ENCODE assay signal across 1 fruit fly cellular context in genomic region chr3L:681793-682369, dm6.
A peak's percentile ranks its signal among the peaks of the same experiment; 100 is the strongest.
TF ChIP-seq lines count a peak whose summit lies in the region.

No protein-coding gene starts in this region.

TF ChIP-seq in whole organism, embryonic, 481 proteins besides CTCF, POLR2A, EP300 and RAD21 (continued from another document and continues in another):
- TF ChIP-seq CG17328 (GFP tag; IDR thresholded peaks at IDR 0.05; lab: Robert Waterston, UW) (peak; percentile 27), chif (GFP tag; optimal IDR thresholded peaks at IDR 0.05; lab: Kevin White, UChicago) (peak in 1 of 2 experiments; percentile 41), Dbx (GFP tag; IDR thresholded peaks at IDR 0.05; lab: Robert Waterston, UW) (peak; percentile 17; the same call in 1 of the 3 replicates), Mrtf (GFP tag; IDR thresholded peaks at IDR 0.05; lab: Robert Waterston, UW) (no peak), Eip74EF (GFP tag; optimal IDR thresholded peaks at IDR 0.05; lab: Kevin White, UChicago) (peak in 1 of 2 experiments; percentile 33), lab (GFP tag; optimal IDR thresholded peaks at IDR 0.05; lab: Kevin White, UChicago) (peak; percentile 80), lmd (GFP tag; IDR thresholded peaks at IDR 0.05; lab: Robert Waterston, UW) (0 out of 2 replicates have a peak, but pooled peaks have one; percentile 5), mirr (GFP tag; optimal IDR thresholded peaks at IDR 0.05; lab: Kevin White, UChicago) (peak; percentile 62), amos (GFP tag; IDR thresholded peaks at IDR 0.05; lab: Robert Waterston, UW; ENCODE audit: partially characterized antibody) (peak; percentile 16; the same call in 1 of the 2 replicates), da (GFP tag; optimal IDR thresholded peaks at IDR 0.05; lab: Kevin White, UChicago) (peak; percentile 7), CG2712 (tag; optimal IDR thresholded peaks at IDR 0.05; lab: Kevin White, UChicago) (peak; percentile 32), CG9437 (GFP tag; optimal IDR thresholded peaks at IDR 0.05; lab: Kevin White, UChicago) (peak; percentile 1), hb (GFP tag; IDR thresholded peaks at IDR 0.05; lab: Robert Waterston, UW; ENCODE audit: partially characterized antibody) (no peak), Gsc (GFP tag; IDR thresholded peaks at IDR 0.05; lab: Robert Waterston, UW) (no peak), phol (tag; optimal IDR thresholded peaks at IDR 0.05; lab: Kevin White, UChicago) (peak; percentile 20), NFAT (GFP tag; IDR thresholded peaks at IDR 0.05; lab: Robert Waterston, UW) (peak; percentile 32; the same call in 1 of the 2 replicates), Dll (GFP tag; IDR thresholded peaks at IDR 0.05; lab: Robert Waterston, UW; ENCODE audit: partially characterized antibody) (peak; percentile 41; the same call in 2 of the 4 replicates), kni (GFP tag; optimal IDR thresholded peaks at IDR 0.05; lab: Kevin White, UChicago) (peak; percentile 96), CG17361 (GFP tag; IDR thresholded peaks at IDR 0.05; lab: Robert Waterston, UW) (no peak), CG15269 (tag; optimal IDR thresholded peaks at IDR 0.05; lab: Kevin White, UChicago) (peak; percentile 4), HmgD (GFP tag; optimal IDR thresholded peaks at IDR 0.05; lab: Kevin White, UChicago) (peak; percentile 32), sens (GFP tag; lab: Kevin White, UChicago) (peak; percentile 89), CG3065 (GFP tag; optimal IDR thresholded peaks at IDR 0.05; lab: Kevin White, UChicago) (no peak), CHES-1-like (GFP tag; optimal IDR thresholded peaks at IDR 0.05; lab: Kevin White, UChicago) (peak; percentile 80), CG9876 (GFP tag; optimal IDR thresholded peaks at IDR 0.05; lab: Kevin White, UChicago) (no peak), mam (GFP tag; optimal IDR thresholded peaks at IDR 0.05; lab: Kevin White, UChicago) (peak; percentile 38), jigr1 (GFP tag; IDR thresholded peaks at IDR 0.05; lab: Robert Waterston, UW) (no peak), NfI (GFP tag; optimal IDR thresholded peaks at IDR 0.05; lab: Kevin White, UChicago) (peak; percentile 53), Elba2 (GFP tag; optimal IDR thresholded peaks at IDR 0.05; lab: Kevin White, UChicago) (peak; percentile 68), nom (GFP tag; optimal IDR thresholded peaks at IDR 0.05; lab: Kevin White, UChicago) (peak; percentile 20), CG7556 (GFP tag; optimal IDR thresholded peaks at IDR 0.05; lab: Kevin White, UChicago) (peak; percentile 30), Hey (tag; optimal IDR thresholded peaks at IDR 0.05; lab: Kevin White, UChicago) (peak; percentile 35), wdn (GFP tag; IDR thresholded peaks at IDR 0.05; lab: Robert Waterston, UW) (no peak), lola (GFP tag; optimal IDR thresholded peaks at IDR 0.05; lab: Kevin White, UChicago) (no peak), Opbp (GFP tag; IDR thresholded peaks at IDR 0.05; lab: Robert Waterston, UW; ENCODE audit: partially characterized antibody) (peak; percentile 46; the same call in 2 of the 3 replicates), CG13894 (tag; optimal IDR thresholded peaks at IDR 0.05; lab: Kevin White, UChicago) (peak; percentile 75), Max (GFP tag; optimal IDR thresholded peaks at IDR 0.05; lab: Kevin White, UChicago) (peak; percentile 27), kah (GFP tag; optimal IDR thresholded peaks at IDR 0.05; lab: Kevin White, UChicago) (peak; percentile 80), Asciz (GFP tag; optimal IDR thresholded peaks at IDR 0.05; lab: Kevin White, UChicago) (peak; percentile 39), CG1529 (GFP tag; optimal IDR thresholded peaks at IDR 0.05; lab: Kevin White, UChicago) (peak; percentile 41), crol (GFP tag; IDR thresholded peaks at IDR 0.05; lab: Robert Waterston, UW) (peak; percentile 34; the same call in 1 of the 2 replicates), en (GFP tag; optimal IDR thresholded peaks at IDR 0.05; lab: Kevin White, UChicago) (no peak), ap (GFP tag; IDR thresholded peaks at IDR 0.05; lab: Robert Waterston, UW) (no peak), Hr39 (optimal IDR thresholded peaks at IDR 0.05; lab: Kevin White, UChicago) (no peak), CG18599 (GFP tag; optimal IDR thresholded peaks at IDR 0.05; lab: Kevin White, UChicago) (peak; percentile 65), CG10431 (GFP tag; optimal IDR thresholded peaks at IDR 0.05; lab: Kevin White, UChicago) (peak; percentile 56), CoRest (tag; optimal IDR thresholded peaks at IDR 0.05; lab: Kevin White, UChicago) (peak; percentile 9), so (GFP tag; IDR thresholded peaks at IDR 0.05; lab: Robert Waterston, UW) (peak; percentile 40; the same call in 1 of the 3 replicates), insv (GFP tag; optimal IDR thresholded peaks at IDR 0.05; lab: Kevin White, UChicago) (peak in 1 of 2 experiments; percentile 54), CG12219 (GFP tag; optimal IDR thresholded peaks at IDR 0.05; lab: Kevin White, UChicago) (no peak), chinmo (GFP tag; IDR thresholded peaks at IDR 0.05; lab: Robert Waterston, UW; ENCODE audit: partially characterized antibody) (peak; percentile 46; the same call in 1 of the 4 replicates), eve (GFP tag; optimal IDR thresholded peaks at IDR 0.05; lab: Kevin White, UChicago) (no peak), Meics (GFP tag; optimal IDR thresholded peaks at IDR 0.05; lab: Kevin White, UChicago) (peak; percentile 38), CG10543 (GFP tag; optimal IDR thresholded peaks at IDR 0.05; lab: Kevin White, UChicago) (peak; percentile 67), CG3838 (GFP tag; optimal IDR thresholded peaks at IDR 0.05; lab: Kevin White, UChicago) (peak; percentile 93), CG8359 (GFP tag; optimal IDR thresholded peaks at IDR 0.05; lab: Kevin White, UChicago; ENCODE audit: borderline replicate concordance) (no peak), D19A (tag; optimal IDR thresholded peaks at IDR 0.05; lab: Kevin White, UChicago) (peak; percentile 7), toy (GFP tag; IDR thresholded peaks at IDR 0.05; lab: Robert Waterston, UW) (no peak), CG6272 (GFP tag; IDR thresholded peaks at IDR 0.05; lab: Robert Waterston, UW) (no peak), Oaz (GFP tag; IDR thresholded peaks at IDR 0.05; lab: Robert Waterston, UW) (no peak), Scr (GFP tag; IDR thresholded peaks at IDR 0.05; lab: Robert Waterston, UW; ENCODE audit: partially characterized antibody) (peak; percentile 47), H15 (GFP tag; IDR thresholded peaks at IDR 0.05; lab: Robert Waterston, UW) (no peak), dpn (GFP tag; optimal IDR thresholded peaks at IDR 0.05; lab: Kevin White, UChicago) (peak; percentile 32 to 43), sqz (GFP tag; optimal IDR thresholded peaks at IDR 0.05; lab: Kevin White, UChicago) (peak; percentile 44), ranshi (GFP tag; IDR thresholded peaks at IDR 0.05; lab: Robert Waterston, UW) (no peak; the same call in 1 of the 2 replicates), CG15514 (GFP tag; optimal IDR thresholded peaks at IDR 0.05; lab: Kevin White, UChicago) (peak; percentile 70), sima (GFP tag; optimal IDR thresholded peaks at IDR 0.05; lab: Kevin White, UChicago) (no peak), Hand (GFP tag; optimal IDR thresholded peaks at IDR 0.05; lab: Kevin White, UChicago) (no peak), Fer1 (GFP tag; optimal IDR thresholded peaks at IDR 0.05; lab: Kevin White, UChicago) (peak; percentile 62), Hr3 (GFP tag; optimal IDR thresholded peaks at IDR 0.05; lab: Kevin White, UChicago) (no peak), CG3281 (GFP tag; optimal IDR thresholded peaks at IDR 0.05; lab: Kevin White, UChicago) (peak; percentile 46), corto (GFP tag; optimal IDR thresholded peaks at IDR 0.05; lab: Kevin White, UChicago) (no peak), dan (GFP tag; IDR thresholded peaks at IDR 0.05; lab: Robert Waterston, UW) (no peak), sisA (GFP tag; IDR thresholded peaks at IDR 0.05; lab: Robert Waterston, UW) (no peak), CG12769 (tag; optimal IDR thresholded peaks at IDR 0.05; lab: Kevin White, UChicago) (peak; percentile 92), repo (GFP tag; optimal IDR thresholded peaks at IDR 0.05; lab: Kevin White, UChicago) (no peak), CG6854 (GFP tag; optimal IDR thresholded peaks at IDR 0.05; lab: Kevin White, UChicago) (no peak), chn (GFP tag; optimal IDR thresholded peaks at IDR 0.05; lab: Kevin White, UChicago) (peak; percentile 42), her (GFP tag; optimal IDR thresholded peaks at IDR 0.05; lab: Kevin White, UChicago) (no peak), tup (GFP tag; optimal IDR thresholded peaks at IDR 0.05; lab: Kevin White, UChicago) (no peak), inv (GFP tag; IDR thresholded peaks at IDR 0.05; lab: Robert Waterston, UW; ENCODE audit: partially characterized antibody) (no peak), CG11723 (GFP tag; optimal IDR thresholded peaks at IDR 0.05; lab: Kevin White, UChicago) (no peak), Lim3 (GFP tag; IDR thresholded peaks at IDR 0.05; lab: Robert Waterston, UW) (no peak), pros (GFP tag; optimal IDR thresholded peaks at IDR 0.05; lab: Kevin White, UChicago) (peak; percentile 73), Hmr (GFP tag; optimal IDR thresholded peaks at IDR 0.05; lab: Kevin White, UChicago) (peak; percentile 47), CG6813 (GFP tag; optimal IDR thresholded peaks at IDR 0.05; lab: Kevin White, UChicago) (peak; percentile 45), Deaf1 (tag; optimal IDR thresholded peaks at IDR 0.05; lab: Kevin White, UChicago) (peak; percentile 34), Chrac-16 (GFP tag; optimal IDR thresholded peaks at IDR 0.05; lab: Kevin White, UChicago) (peak; percentile 16), CG10267 (tag; optimal IDR thresholded peaks at IDR 0.05; lab: Kevin White, UChicago) (peak; percentile 97), CG43689 (GFP tag; IDR thresholded peaks at IDR 0.05; lab: Robert Waterston, UW) (no peak), Vsx1 (GFP tag; optimal IDR thresholded peaks at IDR 0.05; lab: Kevin White, UChicago) (peak; percentile 73), ro (GFP tag; IDR thresholded peaks at IDR 0.05; lab: Robert Waterston, UW) (no peak), CG2875 (GFP tag; optimal IDR thresholded peaks at IDR 0.05; lab: Kevin White, UChicago) (peak; percentile 25), onecut (GFP tag; IDR thresholded peaks at IDR 0.05; lab: Robert Waterston, UW) (no peak), bbx (GFP tag; IDR thresholded peaks at IDR 0.05; lab: Robert Waterston, UW; ENCODE audit: partially characterized antibody) (peak; percentile 64), sug (tag; optimal IDR thresholded peaks at IDR 0.05; lab: Kevin White, UChicago) (peak; percentile 74), bab2 (GFP tag; optimal IDR thresholded peaks at IDR 0.05; lab: Kevin White, UChicago) (peak; percentile 33), CG14710 (tag; optimal IDR thresholded peaks at IDR 0.05; lab: Kevin White, UChicago) (peak; percentile 45), z (GFP tag; IDR thresholded peaks at IDR 0.05; lab: Robert Waterston, UW) (peak; percentile 67; the same call in 2 of the 3 replicates), Atf6 (GFP tag; IDR thresholded peaks at IDR 0.05; lab: Robert Waterston, UW) (0 out of 2 replicates have a peak, but pooled peaks have one; percentile 33), gfzf (GFP tag; optimal IDR thresholded peaks at IDR 0.05; lab: Kevin White, UChicago) (peak; percentile 10), CG32772 (GFP tag; IDR thresholded peaks at IDR 0.05; lab: Robert Waterston, UW) (no peak), CG34224 (GFP tag; IDR thresholded peaks at IDR 0.05; lab: Robert Waterston, UW; ENCODE audit: partially characterized antibody) (peak; percentile 64), E2f1 (GFP tag; IDR thresholded peaks at IDR 0.05; lab: Robert Waterston, UW) (no peak), CG2678 (tag; optimal IDR thresholded peaks at IDR 0.05; lab: Kevin White, UChicago) (peak; percentile 47), CG9727 (GFP tag; optimal IDR thresholded peaks at IDR 0.05; lab: Kevin White, UChicago) (peak; percentile 19), dmrt99B (tag; optimal IDR thresholded peaks at IDR 0.05; lab: Kevin White, UChicago) (no peak), CkIIα-i1 (GFP tag; IDR thresholded peaks at IDR 0.05; lab: Robert Waterston, UW) (no peak), CG14441 (GFP tag; IDR thresholded peaks at IDR 0.05; lab: Robert Waterston, UW) (peak; percentile 23; the same call in 1 of the 2 replicates), Rx (GFP tag; IDR thresholded peaks at IDR 0.05; lab: Robert Waterston, UW) (no peak), luna (GFP tag; optimal IDR thresholded peaks at IDR 0.05; lab: Kevin White, UChicago) (no peak), CG30403 (GFP tag; optimal IDR thresholded peaks at IDR 0.05; lab: Kevin White, UChicago) (peak; percentile 1), CG7786 (GFP tag; optimal IDR thresholded peaks at IDR 0.05; lab: Kevin White, UChicago) (peak; percentile 17), exex (tag; optimal IDR thresholded peaks at IDR 0.05; lab: Kevin White, UChicago) (peak; percentile 15), CG10654 (GFP tag; optimal IDR thresholded peaks at IDR 0.05; lab: Kevin White, UChicago) (peak; percentile 1), CG11560 (tag; IDR thresholded peaks at IDR 0.05; lab: Robert Waterston, UW) (no peak), gsb (GFP tag; IDR thresholded peaks at IDR 0.05; lab: Robert Waterston, UW) (no peak), HLH3B (GFP tag; IDR thresholded peaks at IDR 0.05; lab: Robert Waterston, UW) (no peak), stwl (tag; optimal IDR thresholded peaks at IDR 0.05; lab: Kevin White, UChicago) (peak; percentile 91), CG13424 (tag; optimal IDR thresholded peaks at IDR 0.05; lab: Kevin White, UChicago) (peak; percentile 24), CG2129 (GFP tag; IDR thresholded peaks at IDR 0.05; lab: Robert Waterston, UW; ENCODE audit: partially characterized antibody) (no peak), Abd-B (GFP tag; optimal IDR thresholded peaks at IDR 0.05; lab: Kevin White, UChicago) (peak; percentile 26), CG12155 (GFP tag; optimal IDR thresholded peaks at IDR 0.05; lab: Kevin White, UChicago) (no peak), MTF-1 (GFP tag; optimal IDR thresholded peaks at IDR 0.05; lab: Kevin White, UChicago; ENCODE audit: borderline replicate concordance) (peak; percentile 42), CG12299 (tag; optimal IDR thresholded peaks at IDR 0.05; lab: Kevin White, UChicago) (peak; percentile 46), shn (GFP tag; optimal IDR thresholded peaks at IDR 0.05; lab: Kevin White, UChicago) (peak; percentile 11), Usf (GFP tag; optimal IDR thresholded peaks at IDR 0.05; lab: Kevin White, UChicago) (no peak), C15 (GFP tag; IDR thresholded peaks at IDR 0.05; lab: Robert Waterston, UW) (no peak), zen (tag; optimal IDR thresholded peaks at IDR 0.05; lab: Kevin White, UChicago) (peak; percentile 54), Xrp1 (GFP tag; IDR thresholded peaks at IDR 0.05; lab: Robert Waterston, UW) (peak; percentile 48; the same call in 1 of the 2 replicates)
